Worm (Caenorhabditis elegans): ENCODE measurements around the gene F49F1.17.
A peak's percentile ranks its signal among the peaks of the same experiment; 100 is the strongest.

DNA sequence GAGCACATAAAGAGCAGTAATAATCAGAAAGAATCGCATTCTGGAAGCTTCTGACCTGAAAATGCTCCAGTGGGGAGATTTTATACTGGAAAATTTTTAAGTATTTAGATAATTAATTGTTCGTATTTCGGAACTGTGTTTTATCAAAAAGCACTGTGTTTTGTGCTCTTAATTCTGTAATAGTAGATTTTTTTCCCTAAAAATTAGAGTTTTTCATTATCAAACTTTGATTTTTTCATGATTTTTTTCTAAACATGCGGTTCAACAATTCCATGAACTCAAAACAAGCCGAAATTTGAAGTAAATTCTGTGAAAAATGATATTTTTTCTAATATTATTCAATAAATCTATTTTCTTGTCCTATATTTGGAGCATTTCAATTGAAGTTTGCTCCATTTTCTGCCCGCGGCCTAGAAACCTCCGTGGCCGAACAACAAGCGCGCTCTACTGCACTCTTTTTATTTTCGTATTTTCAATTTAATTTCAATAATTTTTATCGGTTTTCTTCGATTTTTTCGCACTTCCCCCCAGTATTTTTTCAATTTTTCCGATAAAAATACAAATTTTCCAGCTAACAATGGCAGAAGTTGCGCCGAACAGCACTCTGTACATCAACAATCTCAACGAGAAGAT lies 36.0 kb upstream of the F49F1.17 start, which contains the start of the genes K08D10.13 and rnp-2:
- TF ChIP-seq ztf-7 (tag; optimal IDR thresholded peaks at IDR 0.05) (no peak), snpc-4 (tag; optimal IDR thresholded peaks at IDR 0.05) (no peak), lin-13 (GFP tag; optimal IDR thresholded peaks at IDR 0.05) (peak; percentile 10), spr-3 (GFP tag; optimal IDR thresholded peaks at IDR 0.05) (no peak), nhr-76 (tag; optimal IDR thresholded peaks at IDR 0.05) (no peak), lim-7 (GFP tag; IDR thresholded peaks at IDR 0.05) (no peak)
